Fruit fly (Drosophila melanogaster) whole organism, pupa: ENCODE results near the gene CG12983.
A peak's percentile ranks its signal among the peaks of the same experiment; 100 is the strongest.

Source experiments
- CG14655 ChIP-seq: fragments of 200-800 bp; sonication (Bioruptor generic); optimal IDR thresholded peaks from 3 replicates; lab custom pipeline; 2017; ENCODE audit warnings: mild to moderate bottlenecking, missing biosample characterization, missing genetic modification reagents, missing genetic modification characterization
- CG4496 ChIP-seq: fragments of 200-800 bp; sonication (Bioruptor generic); IDR thresholded peaks from 3 replicates; pipeline ENCODE4 v1.3.6; 2022; ENCODE audit warnings: missing biosample characterization, missing genetic modification characterization
- CG9948 ChIP-seq: fragments of 200-800 bp; sonication (Bioruptor generic); optimal IDR thresholded peaks from 2 replicates; lab custom pipeline; 2018; ENCODE audit warnings: missing biosample characterization, mild to moderate bottlenecking, missing genetic modification characterization, moderate library complexity
- D1 ChIP-seq: fragments of 200-800 bp; sonication (Bioruptor generic); optimal IDR thresholded peaks from 2 replicates; lab custom pipeline; 2018; ENCODE audit warnings: missing biosample characterization, mild to moderate bottlenecking, missing genetic modification characterization, moderate library complexity
- fd96Ca ChIP-seq: fragments of 200-800 bp; sonication (Bioruptor generic); IDR thresholded peaks from 3 replicates; pipeline ENCODE4 v1.3.6; 2022; ENCODE audit warnings: missing biosample characterization, missing genetic modification characterization

- TF ChIP-seq CG14655 (GFP tag; lab: Kevin White, UChicago) (no peak), D1 (tag; lab: Kevin White, UChicago) (no peak), CG4496 (GFP tag; lab: Robert Waterston, UW) (0 out of 3 replicates have a peak, but pooled peaks have one; percentile 25), CG9948 (tag; lab: Kevin White, UChicago) (no peak), fd96Ca (GFP tag; lab: Robert Waterston, UW) (no peak)
Measured at dm6 chr3L:20944180-20944579, 22.4 kb downstream of the CG12983 start.
